Worm (Caenorhabditis elegans) whole organism, L2 larva: ENCODE results near the gene F34D10.3.

Experiments
- C34F6.9 ChIP-seq: fragments of 150-350 bp; optimal IDR thresholded peaks from 2 replicates; lab custom pipeline; 2014; ENCODE audit warnings: missing biosample characterization, missing genetic modification characterization
- F13H6.1 ChIP-seq: sonication (generic microtip); optimal IDR thresholded peaks from 2 replicates; lab custom pipeline; 2016; ENCODE audit warnings: missing genetic modification characterization, missing compliant biosample characterization
- R02D3.7 ChIP-seq: fragments of 150-350 bp; optimal IDR thresholded peaks from 2 replicates; lab custom pipeline; 2014; ENCODE audit warnings: missing biosample characterization, missing genetic modification characterization
- Y55F3AM.14 ChIP-seq: fragments of 200-800 bp; sonication (Bioruptor generic); optimal IDR thresholded peaks from 2 replicates; lab custom pipeline; 2018; ENCODE audit warnings: mild to moderate bottlenecking, missing genetic modification characterization, missing compliant biosample characterization
- ZK546.5 ChIP-seq: sonication (generic microtip); optimal IDR thresholded peaks from 2 replicates; lab custom pipeline; 2017; ENCODE audit warnings: missing biosample characterization, missing genetic modification characterization
- alr-1 ChIP-seq: fragments of 150-350 bp; optimal IDR thresholded peaks from 2 replicates; lab custom pipeline; 2014; ENCODE audit warnings: missing biosample characterization, missing genetic modification characterization
- ama-1 ChIP-seq: fragments of 150-350 bp; optimal IDR thresholded peaks from 2 replicates; lab custom pipeline; 2018; ENCODE audit warnings: inconsistent platforms
- blmp-1 ChIP-seq: sonication (generic microtip); optimal IDR thresholded peaks from 2 replicates; lab custom pipeline; 2017; ENCODE audit warnings: missing genetic modification characterization, mild to moderate bottlenecking, missing compliant biosample characterization, antibody characterized with exemption, moderate library complexity; ENCODE audit not compliant: insufficient read depth
- ceh-82 ChIP-seq: fragments of 150-350 bp; optimal IDR thresholded peaks from 2 replicates; lab custom pipeline; 2014; ENCODE audit warnings: missing biosample characterization, missing genetic modification characterization
- crh-2 ChIP-seq: sonication (generic microtip); optimal IDR thresholded peaks from 2 replicates; lab custom pipeline; 2017; ENCODE audit warnings: missing biosample characterization, missing genetic modification characterization
- dmd-4 ChIP-seq: sonication (generic microtip); optimal IDR thresholded peaks from 2 replicates; lab custom pipeline; 2017; ENCODE audit warnings: missing biosample characterization, missing genetic modification characterization
- egl-27 ChIP-seq: sonication (generic microtip); optimal IDR thresholded peaks from 3 replicates; lab custom pipeline; 2017; ENCODE audit warnings: missing biosample characterization, missing genetic modification reagents, missing genetic modification characterization
- elt-3 ChIP-seq: sonication (generic microtip); optimal IDR thresholded peaks from 2 replicates; lab custom pipeline; 2017; ENCODE audit warnings: missing biosample characterization, missing genetic modification characterization
- gmeb-1 ChIP-seq: fragments of 150-350 bp; optimal IDR thresholded peaks from 2 replicates; lab custom pipeline; 2014; ENCODE audit warnings: missing biosample characterization, missing genetic modification characterization
- lin-13 ChIP-seq: fragments of 150-350 bp; optimal IDR thresholded peaks from 2 replicates; lab custom pipeline; 2014; ENCODE audit warnings: missing biosample characterization, missing genetic modification reagents, missing genetic modification characterization
- lin-39 ChIP-seq: fragments of 150-350 bp; optimal IDR thresholded peaks from 2 replicates; lab custom pipeline; 2014; ENCODE audit warnings: missing biosample characterization, missing genetic modification reagents, missing genetic modification characterization
- lsy-2 ChIP-seq, 2 experiments: fragments of 150-350 bp in 1 of 2; sonication (generic microtip) in 1 of 2; optimal IDR thresholded peaks; 2 replicates each; lab custom pipeline; 2014 to 2017; ENCODE audit warnings: missing biosample characterization in 2 of 2, missing genetic modification characterization in 2 of 2
- mab-5 ChIP-seq: fragments of 150-350 bp; optimal IDR thresholded peaks from 2 replicates; lab custom pipeline; 2014; ENCODE audit warnings: missing biosample characterization, missing genetic modification characterization
- mbf-1 ChIP-seq: sonication (generic microtip); optimal IDR thresholded peaks from 2 replicates; lab custom pipeline; 2017; ENCODE audit warnings: missing biosample characterization, missing genetic modification characterization
- mdl-1 ChIP-seq, 2 experiments: fragments of 150-350 bp in 1 of 2; sonication (generic microtip) in 1 of 2; optimal IDR thresholded peaks; 2 replicates each; lab custom pipeline; 2017; ENCODE audit warnings: missing biosample characterization in 2 of 2, missing genetic modification characterization in 2 of 2
- nhr-10 ChIP-seq: sonication (generic microtip); optimal IDR thresholded peaks from 2 replicates; lab custom pipeline; 2017; ENCODE audit warnings: missing biosample characterization, missing genetic modification characterization
- nhr-11 ChIP-seq: fragments of 150-350 bp; optimal IDR thresholded peaks from 2 replicates; lab custom pipeline; 2014; ENCODE audit warnings: missing biosample characterization, missing genetic modification characterization
- nhr-12 ChIP-seq: fragments of 150-350 bp; optimal IDR thresholded peaks from 2 replicates; lab custom pipeline; 2014; ENCODE audit warnings: missing biosample characterization, missing genetic modification characterization
- nhr-129 ChIP-seq: fragments of 150-350 bp; optimal IDR thresholded peaks from 2 replicates; lab custom pipeline; 2014; ENCODE audit warnings: missing biosample characterization, missing genetic modification characterization
- nhr-23 ChIP-seq: fragments of 150-350 bp; optimal IDR thresholded peaks from 2 replicates; lab custom pipeline; 2014; ENCODE audit warnings: missing biosample characterization, missing genetic modification reagents, missing genetic modification characterization
- nhr-237 ChIP-seq: fragments of 150-350 bp; optimal IDR thresholded peaks from 2 replicates; lab custom pipeline; 2014; ENCODE audit warnings: missing biosample characterization, missing genetic modification characterization
- nhr-25 ChIP-seq: fragments of 150-350 bp; sonication (generic microtip); optimal IDR thresholded peaks from 3 replicates; lab custom pipeline; 2014; ENCODE audit warnings: missing biosample characterization, missing genetic modification characterization
- nhr-77 ChIP-seq: fragments of 150-350 bp; optimal IDR thresholded peaks from 2 replicates; lab custom pipeline; 2014; ENCODE audit warnings: missing biosample characterization, missing genetic modification characterization
- peb-1 ChIP-seq: fragments of 150-350 bp; optimal IDR thresholded peaks from 2 replicates; lab custom pipeline; 2014; ENCODE audit warnings: missing biosample characterization, missing genetic modification characterization
- sem-4 ChIP-seq: fragments of 150-350 bp; optimal IDR thresholded peaks from 2 replicates; lab custom pipeline; 2014; ENCODE audit warnings: missing biosample characterization, missing genetic modification reagents, missing genetic modification characterization
- skn-1 ChIP-seq: sonication (generic microtip); optimal IDR thresholded peaks from 2 replicates; lab custom pipeline; 2017; ENCODE audit warnings: missing biosample characterization, missing genetic modification characterization
- sma-3 ChIP-seq: sonication (generic microtip); optimal IDR thresholded peaks from 2 replicates; lab custom pipeline; 2016; ENCODE audit warnings: missing genetic modification reagents, missing genetic modification characterization, missing compliant biosample characterization
- sma-9 ChIP-seq, 2 experiments: fragments of 150-350 bp in 1 of 2; sonication (generic microtip) in 1 of 2; optimal IDR thresholded peaks; 2 replicates each; lab custom pipeline; 2014 to 2016; ENCODE audit warnings: missing genetic modification characterization in 2 of 2, mild to moderate bottlenecking in 1 of 2, missing biosample characterization in 1 of 2, missing compliant biosample characterization in 1 of 2, missing genetic modification reagents in 1 of 2, moderate library complexity in 1 of 2
- unc-39 ChIP-seq: fragments of 150-350 bp; optimal IDR thresholded peaks from 2 replicates; lab custom pipeline; 2014; ENCODE audit warnings: missing biosample characterization, missing genetic modification characterization
- unc-55 ChIP-seq: fragments of 150-350 bp; sonication (generic microtip); optimal IDR thresholded peaks from 3 replicates; lab custom pipeline; 2014; ENCODE audit warnings: missing biosample characterization, missing genetic modification reagents, missing genetic modification characterization
- zag-1 ChIP-seq: fragments of 150-350 bp; optimal IDR thresholded peaks from 2 replicates; lab custom pipeline; 2014; ENCODE audit warnings: missing biosample characterization, missing genetic modification characterization
- ztf-1 ChIP-seq: fragments of 200-800 bp; sonication (Bioruptor generic); conservative IDR thresholded peaks from 2 replicates; pipeline ENCODE4 v1.3.6; 2022; ENCODE audit warnings: missing genetic modification characterization, missing compliant biosample characterization
- ztf-11 ChIP-seq: sonication (generic microtip); optimal IDR thresholded peaks from 2 replicates; lab custom pipeline; 2017; ENCODE audit warnings: missing biosample characterization, missing genetic modification characterization

Gene F34D10.3

ce11 chrIII:3703397-3703796 is 30.7 kb upstream of the F34D10.3 start, which contains the start of gene C14B1.3 (continued):
- TF ChIP-seq ceh-82 (tag; lab: Kevin White, UChicago), result no peak
- TF ChIP-seq egl-27 (tag; lab: Kevin White, UChicago), result no peak
- TF ChIP-seq sem-4, result peak; percentile 28

- TF ChIP-seq lsy-2 (tag; optimal IDR thresholded peaks at IDR 0.05; lab: Kevin White, UChicago), result peak in 1 of 2 experiments; percentile 49
- peak; percentile 44 for TF ChIP-seq unc-55 (GFP tag; lab: Kevin White, UChicago)
- peak; percentile 13 for TF ChIP-seq C34F6.9
- peak; percentile 55 for TF ChIP-seq lin-13
- TF ChIP-seq gmeb-1 (tag; lab: Kevin White, UChicago), result peak; percentile 26
- TF ChIP-seq blmp-1 (tag; lab: Kevin White, UChicago), result peak; percentile 15
- TF ChIP-seq skn-1 (tag; lab: Kevin White, UChicago), result no peak
- no peak for TF ChIP-seq ZK546.5
- TF ChIP-seq R02D3.7 (tag; lab: Kevin White, UChicago), result no peak
- TF ChIP-seq nhr-129 (tag; lab: Kevin White, UChicago), result peak; percentile 22
- peak; percentile 21 for TF ChIP-seq sma-3
- no peak for TF ChIP-seq peb-1 (tag; lab: Kevin White, UChicago)
- TF ChIP-seq nhr-25 (tag; lab: Kevin White, UChicago), result peak; percentile 25
- no peak for TF ChIP-seq elt-3 (tag; lab: Kevin White, UChicago)
These were observed 29.1 kb upstream of the F34D10.3 start, which contains the start of gene wdr-5.1 for ce11 chrIII:3704967-3705366. Gene wdr-5.1, plus strand, starts transcription at chrIII:3705285.

- TF ChIP-seq Y55F3AM.14 (GFP tag; lab: Kevin White, UChicago) (no peak), ama-1 (lab: Kevin White, UChicago) (no peak), nhr-10 (tag; lab: Kevin White, UChicago) (no peak), egl-27 (tag; lab: Kevin White, UChicago) (no peak), nhr-11 (tag; lab: Kevin White, UChicago) (no peak), skn-1 (tag; lab: Kevin White, UChicago) (no peak), ztf-1 (no peak), peb-1 (tag; lab: Kevin White, UChicago) (no peak), nhr-12 (tag; lab: Kevin White, UChicago) (no peak)
These were observed 27.5 kb upstream of the F34D10.3 start, which contains the start of gene dph-1 for ce11 chrIII:3706586-3706985. Gene dph-1, plus strand, starts transcription at chrIII:3706886.

- no peak for TF ChIP-seq lsy-2 (tag; optimal IDR thresholded peaks at IDR 0.05; lab: Kevin White, UChicago)
- TF ChIP-seq ceh-82 (tag; lab: Kevin White, UChicago), result no peak
- no peak for TF ChIP-seq mdl-1 (tag; optimal IDR thresholded peaks at IDR 0.05; lab: Kevin White, UChicago)
- no peak for TF ChIP-seq unc-55 (GFP tag; lab: Kevin White, UChicago)
- no peak for TF ChIP-seq sem-4
- TF ChIP-seq nhr-77 (tag; lab: Kevin White, UChicago), result no peak
- no peak for TF ChIP-seq dmd-4 (tag; lab: Kevin White, UChicago)
- no peak for TF ChIP-seq crh-2
- no peak for TF ChIP-seq gmeb-1 (tag; lab: Kevin White, UChicago)
- TF ChIP-seq nhr-237 (tag; lab: Kevin White, UChicago), result no peak
- TF ChIP-seq alr-1, result no peak
- TF ChIP-seq, all 48 proteins: peak for 0
These were observed 25.0 kb upstream of the F34D10.3 start, which contains the start of gene alkb-8 for ce11 chrIII:3709030-3709429. Gene alkb-8, plus strand, starts transcription at chrIII:3709330.

- TF ChIP-seq ztf-1 (no peak), F13H6.1 (tag; lab: Kevin White, UChicago) (no peak), mab-5 (tag; lab: Kevin White, UChicago) (no peak), gmeb-1 (tag; lab: Kevin White, UChicago) (no peak), alr-1 (no peak), ZK546.5 (no peak), ztf-11 (no peak), nhr-25 (tag; lab: Kevin White, UChicago) (no peak)
These were observed 20.9 kb upstream of the F34D10.3 start, which contains the start of gene nrde-1 for ce11 chrIII:3713163-3713562. Gene nrde-1, plus strand, starts transcription at chrIII:3713463.

- TF ChIP-seq mbf-1 (tag; lab: Kevin White, UChicago) (no peak), nhr-237 (tag; lab: Kevin White, UChicago) (no peak), lin-39 (no peak), zag-1 (tag; lab: Kevin White, UChicago) (no peak), unc-39 (no peak), sma-9 (GFP tag; optimal IDR thresholded peaks at IDR 0.05; lab: Kevin White, UChicago) (no peak), sma-9 (tag; optimal IDR thresholded peaks at IDR 0.05; lab: Kevin White, UChicago) (no peak), Y55F3AM.14 (GFP tag; lab: Kevin White, UChicago) (no peak), sem-4 (no peak), nhr-23 (no peak)
These were observed 17.9 kb upstream of the F34D10.3 start for ce11 chrIII:3716073-3716659.
